Worm (Caenorhabditis elegans) whole organism, L1 larva: ENCODE data around the gene trf-1.
A peak's percentile ranks its signal among the peaks of the same experiment; 100 is the strongest.

ENCODE experiments used
- C04F5.9 ChIP-seq: sonication (generic microtip); optimal IDR thresholded peaks from 2 replicates; lab custom pipeline; 2016; ENCODE audit warnings: missing genetic modification characterization, missing compliant biosample characterization
- F16B12.6 ChIP-seq: fragments of 150-350 bp; optimal IDR thresholded peaks from 2 replicates; lab custom pipeline; 2014; ENCODE audit warnings: missing biosample characterization, missing genetic modification characterization
- Y116A8C.19 ChIP-seq: sonication (generic microtip); optimal IDR thresholded peaks from 2 replicates; lab custom pipeline; 2016; ENCODE audit warnings: missing compliant biosample characterization, missing genetic modification characterization, borderline replicate concordance
- alr-1 ChIP-seq: fragments of 200-800 bp; sonication (Bioruptor generic); optimal IDR thresholded peaks from 2 replicates; lab custom pipeline; 2018; ENCODE audit warnings: borderline replicate concordance, mild to moderate bottlenecking, missing genetic modification characterization, missing compliant biosample characterization
- aly-2 ChIP-seq: fragments of 150-350 bp; optimal IDR thresholded peaks from 2 replicates; lab custom pipeline; 2014; ENCODE audit warnings: missing biosample characterization, missing genetic modification characterization
- blmp-1 ChIP-seq: fragments of 150-350 bp; optimal IDR thresholded peaks from 2 replicates; lab custom pipeline; 2014; ENCODE audit warnings: missing biosample characterization, missing genetic modification characterization
- ceh-82 ChIP-seq, 3 experiments: fragments of 150-350 bp in 1 of 3; sonication (generic microtip) in 2 of 3; optimal IDR thresholded peaks; 2 replicates each; lab custom pipeline; 2014 to 2017; ENCODE audit warnings: missing biosample characterization in 3 of 3, missing genetic modification characterization in 3 of 3
- ces-1 ChIP-seq: fragments of 150-350 bp; optimal IDR thresholded peaks from 2 replicates; lab custom pipeline; 2014; ENCODE audit warnings: missing biosample characterization, missing genetic modification reagents, missing genetic modification characterization
- dpl-1 ChIP-seq, 3 experiments: fragments of 150-350 bp in 2 of 3; sonication (generic microtip) in 1 of 3; optimal IDR thresholded peaks; 2 replicates each; lab custom pipeline; 2014 to 2017; ENCODE audit warnings: missing biosample characterization in 3 of 3, missing genetic modification characterization in 3 of 3, missing genetic modification reagents in 3 of 3
- efl-1 ChIP-seq, 4 experiments: fragments of 150-350 bp; optimal IDR thresholded peaks in 3 of 4; peaks in 1 of 4; 1 replicate in 1 of 4; 2 replicates in 3 of 4; lab custom pipeline; 2014; ENCODE audit warnings: missing biosample characterization in 2 of 4, missing genetic modification characterization in 2 of 4, missing genetic modification reagents in 2 of 4
- efl-3 ChIP-seq: fragments of 200-800 bp; sonication (Bioruptor generic); optimal IDR thresholded peaks from 2 replicates; lab custom pipeline; 2018; ENCODE audit warnings: mild to moderate bottlenecking, missing genetic modification characterization, missing compliant biosample characterization
- egl-13 ChIP-seq: sonication (generic microtip); optimal IDR thresholded peaks from 2 replicates; lab custom pipeline; 2016; ENCODE audit warnings: missing genotype, missing genetic modification reagents, missing genetic modification characterization, missing compliant biosample characterization
- egl-27 ChIP-seq, 2 experiments: fragments of 150-350 bp in 1 of 2; sonication (generic microtip); optimal IDR thresholded peaks; 3 replicates each; lab custom pipeline; 2017 to 2018; ENCODE audit warnings: missing biosample characterization in 2 of 2, missing genetic modification characterization in 2 of 2, missing genetic modification reagents in 2 of 2
- fos-1 ChIP-seq: fragments of 150-350 bp; optimal IDR thresholded peaks from 2 replicates; lab custom pipeline; 2014; ENCODE audit warnings: missing biosample characterization, missing genetic modification characterization
- hlh-17 ChIP-seq: fragments of 200-800 bp; sonication (Bioruptor generic); optimal IDR thresholded peaks from 2 replicates; lab custom pipeline; 2018; ENCODE audit warnings: missing genetic modification characterization, mild to moderate bottlenecking, missing compliant biosample characterization, moderate library complexity, borderline replicate concordance
- irx-1 ChIP-seq: sonication (generic microtip); optimal IDR thresholded peaks from 2 replicates; lab custom pipeline; 2016; ENCODE audit warnings: missing genetic modification characterization, missing compliant biosample characterization
- jun-1 ChIP-seq: fragments of 150-350 bp; optimal IDR thresholded peaks from 2 replicates; lab custom pipeline; 2014; ENCODE audit warnings: missing biosample characterization, missing genetic modification reagents, missing genetic modification characterization
- lin-13 ChIP-seq: fragments of 150-350 bp; optimal IDR thresholded peaks from 2 replicates; lab custom pipeline; 2014; ENCODE audit warnings: missing biosample characterization, missing genetic modification reagents, missing genetic modification characterization
- lin-15B ChIP-seq: fragments of 150-350 bp; sonication (generic microtip); optimal IDR thresholded peaks from 3 replicates; lab custom pipeline; 2014; ENCODE audit warnings: missing biosample characterization, missing genetic modification characterization
- lin-35 ChIP-seq, 2 experiments: fragments of 150-350 bp; optimal IDR thresholded peaks; 2 replicates each; lab custom pipeline; 2014; ENCODE audit warnings: missing biosample characterization in 2 of 2, missing genetic modification characterization in 2 of 2, missing genetic modification reagents in 2 of 2
- lin-39 ChIP-seq: fragments of 150-350 bp; optimal IDR thresholded peaks from 2 replicates; lab custom pipeline; 2014; ENCODE audit warnings: missing biosample characterization, missing genetic modification reagents, missing genetic modification characterization
- lsy-2 ChIP-seq, 2 experiments: fragments of 150-350 bp; optimal IDR thresholded peaks; 2 replicates each; lab custom pipeline; 2014; ENCODE audit warnings: missing biosample characterization in 2 of 2, missing genetic modification characterization in 2 of 2
- mdl-1 ChIP-seq, 2 experiments: fragments of 150-350 bp; optimal IDR thresholded peaks; 2 replicates each; lab custom pipeline; 2014 to 2017; ENCODE audit warnings: missing biosample characterization in 2 of 2, missing genetic modification characterization in 2 of 2, inconsistent platforms in 1 of 2
- mep-1 ChIP-seq: fragments of 150-350 bp; optimal IDR thresholded peaks from 2 replicates; lab custom pipeline; 2014; ENCODE audit warnings: missing biosample characterization, missing genetic modification characterization
- nhr-12 ChIP-seq: sonication (generic microtip); optimal IDR thresholded peaks from 2 replicates; lab custom pipeline; 2017; ENCODE audit warnings: missing biosample characterization, missing genetic modification characterization
- nhr-237 ChIP-seq: fragments of 150-350 bp; optimal IDR thresholded peaks from 2 replicates; lab custom pipeline; 2014; ENCODE audit warnings: missing biosample characterization, missing genetic modification characterization
- nhr-47 ChIP-seq: sonication (generic microtip); optimal IDR thresholded peaks from 2 replicates; lab custom pipeline; 2016; ENCODE audit warnings: mild to moderate bottlenecking, missing genetic modification characterization, moderate library complexity, missing compliant biosample characterization
- nhr-71 ChIP-seq: sonication (generic microtip); optimal IDR thresholded peaks from 2 replicates; lab custom pipeline; 2016; ENCODE audit warnings: mild to moderate bottlenecking, missing genetic modification characterization, moderate library complexity, missing compliant biosample characterization
- nhr-77 ChIP-seq: fragments of 150-350 bp; optimal IDR thresholded peaks from 2 replicates; lab custom pipeline; 2014; ENCODE audit warnings: missing biosample characterization, missing genetic modification characterization
- nhr-84 ChIP-seq: sonication (generic microtip); optimal IDR thresholded peaks from 2 replicates; lab custom pipeline; 2017; ENCODE audit warnings: missing biosample characterization, missing genetic modification characterization
- nhr-85 ChIP-seq: sonication (generic microtip); peaks from one replicate; lab custom pipeline; 2016; ENCODE audit warnings: missing genetic modification characterization, inconsistent platforms, missing compliant biosample characterization
- pax-3 ChIP-seq: fragments of 200-800 bp; sonication (Bioruptor generic); optimal IDR thresholded peaks from 2 replicates; lab custom pipeline; 2018; ENCODE audit warnings: mild to moderate bottlenecking, missing genetic modification characterization, moderate library complexity, missing compliant biosample characterization
- pqm-1 ChIP-seq: sonication (generic microtip); optimal IDR thresholded peaks from 3 replicates; lab custom pipeline; 2017; ENCODE audit warnings: missing biosample characterization, missing genetic modification characterization
- snu-23 ChIP-seq: sonication (generic microtip); optimal IDR thresholded peaks from 2 replicates; lab custom pipeline; 2016; ENCODE audit warnings: missing genetic modification characterization, missing compliant biosample characterization
- sox-4 ChIP-seq: sonication (generic microtip); optimal IDR thresholded peaks from 2 replicates; lab custom pipeline; 2016; ENCODE audit warnings: missing genetic modification characterization, missing compliant biosample characterization
- sup-37 ChIP-seq: fragments of 200-800 bp; sonication (Bioruptor generic); optimal IDR thresholded peaks from 2 replicates; lab custom pipeline; 2018; ENCODE audit warnings: mild to moderate bottlenecking, missing genetic modification characterization, missing compliant biosample characterization
- swsn-7 ChIP-seq: sonication (generic microtip); optimal IDR thresholded peaks from 2 replicates; lab custom pipeline; 2016; ENCODE audit warnings: missing genetic modification characterization, missing compliant biosample characterization
- tbx-2 ChIP-seq: sonication (generic microtip); optimal IDR thresholded peaks from 2 replicates; lab custom pipeline; 2016; ENCODE audit warnings: missing genetic modification characterization, missing compliant biosample characterization
- unc-130 ChIP-seq: fragments of 150-350 bp; optimal IDR thresholded peaks from 2 replicates; lab custom pipeline; 2017; ENCODE audit warnings: missing biosample characterization, missing genetic modification characterization, inconsistent platforms
- xbp-1 ChIP-seq: sonication (generic microtip); optimal IDR thresholded peaks from 2 replicates; lab custom pipeline; 2016; ENCODE audit warnings: missing genetic modification characterization, missing compliant biosample characterization
- ztf-4 ChIP-seq: fragments of 150-350 bp; optimal IDR thresholded peaks from 2 replicates; lab custom pipeline; 2014; ENCODE audit warnings: missing biosample characterization, missing genetic modification characterization

The trf-1 gene

DNA sequence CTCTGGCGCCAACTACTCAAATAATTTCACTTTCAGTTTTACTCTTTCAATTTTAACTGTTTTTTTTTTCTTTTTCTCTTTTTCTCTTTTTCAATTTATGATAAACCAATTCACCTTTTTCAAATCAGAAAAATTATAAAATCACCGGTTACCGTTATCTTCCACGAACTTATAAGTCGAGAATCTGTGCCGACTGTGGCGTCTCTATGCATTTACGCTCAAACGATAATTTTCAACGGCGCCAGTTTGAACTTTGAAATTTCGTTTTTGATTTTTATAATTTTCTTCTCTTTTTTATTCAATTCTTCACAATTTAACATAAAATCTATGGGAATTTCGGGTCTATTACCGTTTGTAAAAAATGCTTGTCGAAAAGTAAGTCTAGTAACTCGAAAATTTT lies 6.8 kb upstream of the trf-1 start, which contains the start of gene exo-1 (continued):
- TF ChIP-seq efl-3 (no peak), nhr-77 (tag; lab: Kevin White, UChicago) (peak; percentile 65), ztf-4 (tag; lab: Kevin White, UChicago) (no peak), unc-130 (tag; lab: Kevin White, UChicago) (peak; percentile 77), ceh-82 (tag; optimal IDR thresholded peaks at IDR 0.05; lab: Kevin White, UChicago) (peak in 1 of 3 experiments; percentile 37), lin-15B (tag; lab: Kevin White, UChicago) (peak; percentile 53), Y116A8C.19 (tag; lab: Kevin White, UChicago) (no peak), irx-1 (tag; lab: Kevin White, UChicago) (no peak), nhr-85 (tag; lab: Kevin White, UChicago) (peak; percentile 71), C04F5.9 (tag; lab: Kevin White, UChicago) (no peak), pax-3 (peak; percentile 2), mdl-1 (tag; optimal IDR thresholded peaks at IDR 0.05; lab: Kevin White, UChicago) (peak in 1 of 2 experiments; percentile 18)

ce11 chrIII:13426036-13426435 lies 4.2 kb upstream of the trf-1 start, which contains the start of gene cope-1:
cope-1 (plus strand) TSS chrIII:13426264.
- TF ChIP-seq nhr-47 (peak; percentile 43), efl-3 (no peak), nhr-84 (tag; lab: Kevin White, UChicago) (no peak), nhr-71 (tag; lab: Kevin White, UChicago) (peak; percentile 30), ces-1 (GFP tag; lab: Kevin White, UChicago) (no peak), lin-39 (tag; lab: Kevin White, UChicago) (no peak), snu-23 (peak; percentile 44), egl-13 (tag; lab: Kevin White, UChicago) (no peak), efl-1 (optimal IDR thresholded peaks at IDR 0.05; lab: Kevin White, UChicago) (peak; percentile 27 to 54), efl-1 (GFP tag; optimal IDR thresholded peaks at IDR 0.05 in 1 of 2; lab: Kevin White, UChicago) (peak; percentile 61 to 92), pqm-1 (tag; lab: Kevin White, UChicago) (no peak), F16B12.6 (tag; lab: Kevin White, UChicago) (peak; percentile 81), lin-13 (GFP tag; lab: Kevin White, UChicago) (no peak), swsn-7 (tag; lab: Kevin White, UChicago) (peak; percentile 11), lin-35 (GFP tag; optimal IDR thresholded peaks at IDR 0.05; lab: Kevin White, UChicago) (peak; percentile 49 to 55), unc-130 (tag; lab: Kevin White, UChicago) (no peak), hlh-17 (no peak), lsy-2 (tag; optimal IDR thresholded peaks at IDR 0.05; lab: Kevin White, UChicago) (peak; percentile 22 to 69), tbx-2 (tag; lab: Kevin White, UChicago) (no peak), sup-37 (no peak), dpl-1 (GFP tag; optimal IDR thresholded peaks at IDR 0.05; lab: Kevin White, UChicago) (peak; percentile 27 to 61 (median 53)), xbp-1 (tag; lab: Kevin White, UChicago) (peak; percentile 20), mep-1 (tag; lab: Kevin White, UChicago) (peak; percentile 32), ztf-4 (tag; lab: Kevin White, UChicago) (no peak), aly-2 (tag; lab: Kevin White, UChicago) (no peak), alr-1 (no peak), nhr-85 (tag; lab: Kevin White, UChicago) (no peak), blmp-1 (tag; lab: Kevin White, UChicago) (peak; percentile 47), egl-27 (tag; optimal IDR thresholded peaks at IDR 0.05; lab: Kevin White, UChicago) (no peak), ceh-82 (tag; optimal IDR thresholded peaks at IDR 0.05; lab: Kevin White, UChicago) (peak in 1 of 3 experiments; percentile 14), sox-4 (tag; lab: Kevin White, UChicago) (no peak), fos-1 (tag; lab: Kevin White, UChicago) (no peak), jun-1 (tag; lab: Kevin White, UChicago) (no peak), nhr-12 (tag; lab: Kevin White, UChicago) (no peak), nhr-237 (tag; lab: Kevin White, UChicago) (no peak)
